Fruit fly (Drosophila melanogaster): Measurements from ENCODE around the gene MED6.
A peak's percentile ranks its signal among the peaks of the same experiment; 100 is the strongest.

The MED6 gene

DNA sequence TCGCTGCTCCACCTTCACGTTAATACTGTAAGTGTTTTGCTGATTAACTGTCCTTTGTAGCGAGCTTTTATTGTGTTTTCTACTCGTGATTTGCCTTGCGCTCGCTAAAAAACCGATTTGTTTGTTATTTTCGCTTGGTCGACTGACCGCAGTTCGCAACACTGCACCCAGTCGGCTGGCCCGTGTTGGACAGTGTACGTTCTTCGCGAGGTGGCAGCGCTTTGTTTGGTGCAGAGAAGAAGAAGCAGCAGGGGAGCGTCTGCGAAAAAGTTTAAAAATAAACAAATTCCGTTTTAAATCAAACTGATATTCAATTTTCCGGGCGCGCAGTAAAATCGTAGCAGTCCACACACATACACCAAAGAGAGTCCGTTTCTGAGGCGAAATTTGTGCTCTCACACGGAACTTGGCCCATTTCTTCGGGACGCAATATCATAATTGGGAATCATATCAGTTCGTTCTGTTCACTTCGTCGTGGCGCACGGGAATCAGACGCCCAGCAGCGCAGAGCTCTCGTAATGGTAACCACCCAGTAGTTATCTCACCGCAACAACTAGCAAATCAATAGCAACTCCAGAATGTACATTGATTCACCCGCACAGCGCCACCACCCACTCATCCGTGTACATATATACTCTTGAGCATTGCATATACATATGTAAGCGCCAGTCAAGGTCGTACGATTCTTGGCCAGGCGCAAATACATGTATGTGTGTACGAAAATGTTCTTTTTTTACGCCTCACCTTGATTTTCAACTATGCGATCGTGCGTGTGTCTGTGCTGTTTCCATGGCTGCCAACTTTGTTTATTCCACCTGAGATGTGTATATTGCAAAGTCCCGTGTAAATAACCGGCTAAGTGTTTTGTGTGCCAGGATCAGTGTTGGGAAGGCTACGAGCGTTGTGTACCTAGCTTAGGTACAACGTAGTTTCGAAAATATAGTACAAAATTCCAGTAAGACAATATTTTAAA, 878 bp downstream of the MED6 start, which contains the start of gene Naa80 (continued):
- TF ChIP-seq Ssrp (tag; optimal IDR thresholded peaks at IDR 0.05) = peak; percentile 12
- TF ChIP-seq CG14050 (GFP tag; IDR thresholded peaks at IDR 0.05) = no peak; the same call in 2 of the 3 replicates
- TF ChIP-seq CG7786 (GFP tag; optimal IDR thresholded peaks at IDR 0.05) = peak; percentile 76
- TF ChIP-seq CG9932 (GFP tag; IDR thresholded peaks at IDR 0.05) = peak; percentile 87
- TF ChIP-seq CG11456 (GFP tag; IDR thresholded peaks at IDR 0.05) = peak; percentile 80
- TF ChIP-seq CG17912 (GFP tag; optimal IDR thresholded peaks at IDR 0.05) = peak; percentile 82
- TF ChIP-seq ci (GFP tag; IDR thresholded peaks at IDR 0.05) = peak; percentile 85
- peak; percentile 36 for TF ChIP-seq CG3065 (GFP tag; optimal IDR thresholded peaks at IDR 0.05)
- TF ChIP-seq D (optimal IDR thresholded peaks at IDR 0.05) = no peak
- TF ChIP-seq D (GFP tag; optimal IDR thresholded peaks at IDR 0.05) = no peak
- peak; percentile 76 for TF ChIP-seq pho (GFP tag; optimal IDR thresholded peaks at IDR 0.05)
- TF ChIP-seq pfk (GFP tag; optimal IDR thresholded peaks at IDR 0.05) = no peak
- TF ChIP-seq gsb-n (tag; optimal IDR thresholded peaks at IDR 0.05) = no peak
- TF ChIP-seq Dip2 (GFP tag; IDR thresholded peaks at IDR 0.05) = no peak
- TF ChIP-seq CG33557 (GFP tag; optimal IDR thresholded peaks at IDR 0.05) = no peak
- peak; percentile 77 for TF ChIP-seq dpn (GFP tag; optimal IDR thresholded peaks at IDR 0.05)
- TF ChIP-seq inv (GFP tag; IDR thresholded peaks at IDR 0.05; ENCODE audit: partially characterized antibody) = peak; percentile 28; the same call in 1 of the 2 replicates
- peak; percentile 38 for TF ChIP-seq CG15269 (tag; optimal IDR thresholded peaks at IDR 0.05)
- peak; percentile 17 for TF ChIP-seq fd3F (GFP tag; optimal IDR thresholded peaks at IDR 0.05)
- TF ChIP-seq Neu2 (GFP tag; optimal IDR thresholded peaks at IDR 0.05; ENCODE audit: borderline replicate concordance) = no peak
- TF ChIP-seq Ada2b (GFP tag; IDR thresholded peaks at IDR 0.05) = no peak
- TF ChIP-seq eyg (GFP tag; optimal IDR thresholded peaks at IDR 0.05) = peak; percentile 59
- no peak for TF ChIP-seq tio (GFP tag; optimal IDR thresholded peaks at IDR 0.05)
- peak; percentile 29; the same call in 1 of the 2 replicates for TF ChIP-seq Atf6 (GFP tag; IDR thresholded peaks at IDR 0.05)
- peak; percentile 96 for TF ChIP-seq MBD-R2 (GFP tag; IDR thresholded peaks at IDR 0.05)
- no peak for TF ChIP-seq Nf-YA (GFP tag; IDR thresholded peaks at IDR 0.05)
- peak; percentile 80 for TF ChIP-seq CG34422 (GFP tag; IDR thresholded peaks at IDR 0.05)
- no peak for TF ChIP-seq Hand (GFP tag; optimal IDR thresholded peaks at IDR 0.05)
- TF ChIP-seq ssp (GFP tag; IDR thresholded peaks at IDR 0.05) = peak; percentile 41; the same call in 1 of the 2 replicates
- peak; percentile 49 for TF ChIP-seq luna (GFP tag; optimal IDR thresholded peaks at IDR 0.05)
- TF ChIP-seq CG4617 (GFP tag; optimal IDR thresholded peaks at IDR 0.05; ENCODE audit: borderline replicate concordance) = peak; percentile 98
- TF ChIP-seq CG32772 (GFP tag; IDR thresholded peaks at IDR 0.05) = peak; percentile 24; the same call in 1 of the 2 replicates
- TF ChIP-seq fu2 (GFP tag; optimal IDR thresholded peaks at IDR 0.05) = peak; percentile 86
- no peak for TF ChIP-seq CG5180 (GFP tag; optimal IDR thresholded peaks at IDR 0.05)
- TF ChIP-seq pros (GFP tag; optimal IDR thresholded peaks at IDR 0.05) = no peak
- TF ChIP-seq CG30431 (GFP tag; optimal IDR thresholded peaks at IDR 0.05) = no peak
- TF ChIP-seq Gug (GFP tag; IDR thresholded peaks at IDR 0.05) = peak; percentile 50; the same call in 2 of the 4 replicates
- TF ChIP-seq CG2712 (tag; optimal IDR thresholded peaks at IDR 0.05) = peak; percentile 35
- TF ChIP-seq CG16815 (GFP tag; optimal IDR thresholded peaks at IDR 0.05) = peak; percentile 24
- peak; percentile 76 for TF ChIP-seq caup (GFP tag; optimal IDR thresholded peaks at IDR 0.05; ENCODE audit: severe bottlenecking)
- peak; percentile 82 for TF ChIP-seq ERR (GFP tag; optimal IDR thresholded peaks at IDR 0.05)
- peak; percentile 70 for TF ChIP-seq Rx (GFP tag; IDR thresholded peaks at IDR 0.05)
- TF ChIP-seq vvl (GFP tag; IDR thresholded peaks at IDR 0.05) = peak; percentile 72
- TF ChIP-seq shn (GFP tag; optimal IDR thresholded peaks at IDR 0.05) = peak; percentile 67
- TF ChIP-seq gfzf (GFP tag; optimal IDR thresholded peaks at IDR 0.05) = peak; percentile 38
- peak; percentile 69 for TF ChIP-seq Mad (GFP tag; optimal IDR thresholded peaks at IDR 0.05)
- peak; percentile 58 for TF ChIP-seq Bdp1 (GFP tag; optimal IDR thresholded peaks at IDR 0.05)
- no peak; the same call in 1 of the 2 replicates for TF ChIP-seq toy (GFP tag; IDR thresholded peaks at IDR 0.05)
